Worm (Caenorhabditis elegans) whole organism, late embryonic: ENCODE results near the gene F35H12.5.

ENCODE experiments used
- C08G9.2 ChIP-seq: sonication (generic microtip); optimal IDR thresholded peaks from 2 replicates; lab custom pipeline; 2016; ENCODE audit warnings: mild to moderate bottlenecking, missing genetic modification characterization, moderate library complexity, missing compliant biosample characterization
- C38D4.7 ChIP-seq: fragments of 200-800 bp; sonication (Bioruptor generic); optimal IDR thresholded peaks from 2 replicates; lab custom pipeline; 2018; ENCODE audit warnings: mild to moderate bottlenecking, missing genetic modification characterization, moderate library complexity, missing compliant biosample characterization
- F13H6.1 ChIP-seq: sonication (generic microtip); optimal IDR thresholded peaks from 2 replicates; lab custom pipeline; 2016; ENCODE audit warnings: missing genetic modification characterization, missing compliant biosample characterization
- K02D7.2 ChIP-seq: sonication (generic microtip); optimal IDR thresholded peaks from 2 replicates; lab custom pipeline; 2017; ENCODE audit warnings: mild to moderate bottlenecking, missing genetic modification characterization, missing compliant biosample characterization
- K09A11.1 ChIP-seq: sonication (generic microtip); optimal IDR thresholded peaks from 2 replicates; lab custom pipeline; 2017; ENCODE audit warnings: antibody characterized with exemption, mild to moderate bottlenecking, missing genetic modification characterization, missing compliant biosample characterization; ENCODE audit not compliant: insufficient read depth
- T23F11.4 ChIP-seq: fragments of 200-800 bp; sonication (Bioruptor generic); optimal IDR thresholded peaks from 2 replicates; lab custom pipeline; 2018; ENCODE audit warnings: mild to moderate bottlenecking, missing genetic modification characterization, missing compliant biosample characterization
- ama-1 ChIP-seq: fragments of 150-350 bp; optimal IDR thresholded peaks from 2 replicates; lab custom pipeline; 2014
- ceh-14 ChIP-seq: sonication (generic microtip); optimal IDR thresholded peaks from 2 replicates; lab custom pipeline; 2016; ENCODE audit warnings: missing genotype, missing genetic modification characterization, missing compliant biosample characterization
- ceh-18 ChIP-seq: sonication (generic microtip); optimal IDR thresholded peaks from 2 replicates; lab custom pipeline; 2016; ENCODE audit warnings: missing genetic modification characterization, missing compliant biosample characterization
- ceh-19 ChIP-seq: fragments of 200-800 bp; sonication (Bioruptor generic); optimal IDR thresholded peaks from 2 replicates; lab custom pipeline; 2018; ENCODE audit warnings: mild to moderate bottlenecking, missing genetic modification characterization, missing compliant biosample characterization
- ceh-22 ChIP-seq: sonication (generic microtip); optimal IDR thresholded peaks from 2 replicates; lab custom pipeline; 2017; ENCODE audit warnings: missing biosample characterization, missing genetic modification characterization
- ceh-24 ChIP-seq: sonication (generic microtip); optimal IDR thresholded peaks from 2 replicates; lab custom pipeline; 2016; ENCODE audit warnings: mild to moderate bottlenecking, missing genetic modification characterization, missing compliant biosample characterization
- ceh-30 ChIP-seq: fragments of 150-350 bp; optimal IDR thresholded peaks from 2 replicates; lab custom pipeline; 2014; ENCODE audit warnings: missing biosample characterization, missing genetic modification characterization
- ceh-31 ChIP-seq: sonication (generic microtip); optimal IDR thresholded peaks from 2 replicates; lab custom pipeline; 2016; ENCODE audit warnings: missing genetic modification characterization, missing compliant biosample characterization
- ceh-34 ChIP-seq: sonication (generic microtip); optimal IDR thresholded peaks from 2 replicates; lab custom pipeline; 2016; ENCODE audit warnings: mild to moderate bottlenecking, missing genetic modification characterization, missing compliant biosample characterization
- ceh-45 ChIP-seq: fragments of 200-800 bp; sonication (Bioruptor generic); IDR thresholded peaks from 2 replicates; pipeline ENCODE4 v1.3.6; 2022; ENCODE audit warnings: missing genetic modification reagents, missing genetic modification characterization, missing compliant biosample characterization
- ceh-48 ChIP-seq: sonication (generic microtip); optimal IDR thresholded peaks from 2 replicates; lab custom pipeline; 2016; ENCODE audit warnings: missing genetic modification characterization, inconsistent platforms, missing compliant biosample characterization
- ceh-6 ChIP-seq: fragments of 200-800 bp; sonication (Bioruptor generic); optimal IDR thresholded peaks from 2 replicates; lab custom pipeline; 2018; ENCODE audit warnings: mild to moderate bottlenecking, missing genetic modification characterization, missing compliant biosample characterization
- dmd-4 ChIP-seq: sonication (generic microtip); optimal IDR thresholded peaks from 2 replicates; lab custom pipeline; 2016; ENCODE audit warnings: borderline replicate concordance, missing genetic modification characterization, missing compliant biosample characterization
- elt-4 ChIP-seq: sonication (generic microtip); optimal IDR thresholded peaks from 2 replicates; lab custom pipeline; 2016; ENCODE audit warnings: missing genetic modification characterization, missing compliant biosample characterization
- ets-4 ChIP-seq: sonication (generic microtip); optimal IDR thresholded peaks from 2 replicates; lab custom pipeline; 2016; ENCODE audit warnings: missing genetic modification characterization, missing compliant biosample characterization
- eyg-1 ChIP-seq: sonication (generic microtip); optimal IDR thresholded peaks from 2 replicates; lab custom pipeline; 2016; ENCODE audit warnings: missing genotype, missing genetic modification characterization, missing compliant biosample characterization
- hlh-15 ChIP-seq: sonication (generic microtip); optimal IDR thresholded peaks from 2 replicates; lab custom pipeline; 2016; ENCODE audit warnings: missing genetic modification characterization, missing compliant biosample characterization
- hlh-30 ChIP-seq: sonication (generic microtip); optimal IDR thresholded peaks from 2 replicates; lab custom pipeline; 2017; ENCODE audit warnings: antibody characterized with exemption, missing genetic modification characterization, missing compliant biosample characterization; ENCODE audit not compliant: insufficient read depth
- hlh-6 ChIP-seq: sonication (generic microtip); optimal IDR thresholded peaks from 2 replicates; lab custom pipeline; 2016; ENCODE audit warnings: missing genotype, missing genetic modification characterization, missing compliant biosample characterization
- lin-11 ChIP-seq: fragments of 200-800 bp; sonication (Bioruptor generic); optimal IDR thresholded peaks from 2 replicates; lab custom pipeline; 2018; ENCODE audit warnings: mild to moderate bottlenecking, missing genetic modification characterization, missing compliant biosample characterization
- mec-3 ChIP-seq: sonication (generic microtip); optimal IDR thresholded peaks from 2 replicates; lab custom pipeline; 2016; ENCODE audit warnings: borderline replicate concordance, missing genetic modification characterization, missing compliant biosample characterization
- nfya-1 ChIP-seq: sonication (generic microtip); optimal IDR thresholded peaks from 2 replicates; lab custom pipeline; 2017; ENCODE audit warnings: missing genetic modification characterization, mild to moderate bottlenecking, missing compliant biosample characterization, antibody characterized with exemption, moderate library complexity
- pag-3 ChIP-seq: sonication (generic microtip); optimal IDR thresholded peaks from 2 replicates; lab custom pipeline; 2016; ENCODE audit warnings: missing compliant biosample characterization, missing genetic modification characterization, borderline replicate concordance
- pat-9 ChIP-seq: fragments of 200-800 bp; sonication (Bioruptor generic); optimal IDR thresholded peaks from 2 replicates; lab custom pipeline; 2018; ENCODE audit warnings: mild to moderate bottlenecking, missing genetic modification characterization, moderate library complexity, missing compliant biosample characterization
- pha-2 ChIP-seq: sonication (generic microtip); optimal IDR thresholded peaks from 2 replicates; lab custom pipeline; 2017; ENCODE audit warnings: mild to moderate bottlenecking, missing genetic modification characterization, missing compliant biosample characterization
- ref-2 ChIP-seq: sonication (generic microtip); optimal IDR thresholded peaks from 2 replicates; lab custom pipeline; 2016; ENCODE audit warnings: missing genetic modification characterization, missing compliant biosample characterization
- rnt-1 ChIP-seq: sonication (generic microtip); optimal IDR thresholded peaks from 2 replicates; lab custom pipeline; 2016; ENCODE audit warnings: missing genetic modification characterization, missing compliant biosample characterization
- sdc-2 ChIP-seq: sonication (generic microtip); optimal IDR thresholded peaks from 2 replicates; lab custom pipeline; 2016; ENCODE audit warnings: missing genotype, missing genetic modification characterization, missing compliant biosample characterization
- sox-2 ChIP-seq: fragments of 200-800 bp; sonication (Bioruptor generic); IDR thresholded peaks from 2 replicates; pipeline ENCODE4 v1.3.6; 2022; ENCODE audit warnings: missing genetic modification reagents, missing genetic modification characterization, missing compliant biosample characterization
- sox-4 ChIP-seq: sonication (generic microtip); optimal IDR thresholded peaks from 2 replicates; lab custom pipeline; 2017; ENCODE audit warnings: mild to moderate bottlenecking, missing genetic modification characterization, inconsistent platforms, missing compliant biosample characterization
- tbx-2 ChIP-seq: sonication (generic microtip); optimal IDR thresholded peaks from 2 replicates; lab custom pipeline; 2016; ENCODE audit warnings: missing genetic modification characterization, missing compliant biosample characterization
- tbx-7 ChIP-seq: sonication (generic microtip); optimal IDR thresholded peaks from 2 replicates; lab custom pipeline; 2016; ENCODE audit warnings: missing genotype, missing genetic modification characterization, missing compliant biosample characterization
- ttx-3 ChIP-seq: sonication (generic microtip); optimal IDR thresholded peaks from 2 replicates; lab custom pipeline; 2016; ENCODE audit warnings: missing genetic modification reagents, missing genetic modification characterization, missing compliant biosample characterization
- unc-3 ChIP-seq, 2 experiments: fragments of 200-800 bp in 1 of 2; sonication (Bioruptor generic) in 1 of 2; sonication (generic microtip) in 1 of 2; conservative IDR thresholded peaks in 1 of 2; optimal IDR thresholded peaks in 1 of 2; 2 replicates each; pipeline versions ENCODE4 v1.3.6 to Lab custom; 2016 to 2022; ENCODE audit warnings: missing compliant biosample characterization in 2 of 2, missing genetic modification characterization in 2 of 2, missing genetic modification reagents in 1 of 2
- unc-55 ChIP-seq: sonication (generic microtip); optimal IDR thresholded peaks from 2 replicates; lab custom pipeline; 2017; ENCODE audit warnings: missing biosample characterization, missing genetic modification reagents, missing genetic modification characterization
- zip-5 ChIP-seq: sonication (generic microtip); optimal IDR thresholded peaks from 2 replicates; lab custom pipeline; 2016; ENCODE audit warnings: missing genetic modification characterization, missing compliant biosample characterization

Gene F35H12.5

ce11 chrX:871020-871419, 47.2 kb upstream of the F35H12.5 start, which contains the start of gene lgl-1 (continued):
- peak; percentile 73 for TF ChIP-seq tbx-2

ce11 chrX:871957-872715, 46.1 kb upstream of the F35H12.5 start, which contains the start of gene F56F10.1:
Gene F56F10.1, plus strand, starts transcription at chrX:872603.
- TF ChIP-seq K02D7.2 (tag; lab: Kevin White, UChicago) (no peak), ceh-19 (GFP tag; lab: Kevin White, UChicago) (no peak), T23F11.4 (GFP tag; lab: Kevin White, UChicago) (no peak), ama-1 (lab: Kevin White, UChicago) (no peak), sox-4 (tag; lab: Kevin White, UChicago) (no peak)

- TF ChIP-seq lin-11 (tag; lab: Kevin White, UChicago) (no peak), ttx-3 (tag; lab: Kevin White, UChicago) (no peak), F13H6.1 (no peak), sox-4 (tag; lab: Kevin White, UChicago) (no peak), C08G9.2 (tag; lab: Kevin White, UChicago) (no peak), C38D4.7 (GFP tag; lab: Kevin White, UChicago) (no peak), pat-9 (tag; lab: Kevin White, UChicago) (no peak), unc-55 (GFP tag; lab: Kevin White, UChicago) (no peak), sdc-2 (tag; lab: Kevin White, UChicago) (no peak), rnt-1 (tag; lab: Kevin White, UChicago) (no peak), ref-2 (tag; lab: Kevin White, UChicago) (no peak), nfya-1 (tag; lab: Kevin White, UChicago) (no peak), ceh-31 (tag; lab: Kevin White, UChicago) (no peak), elt-4 (tag; lab: Kevin White, UChicago) (no peak), tbx-7 (tag; lab: Kevin White, UChicago) (no peak), hlh-15 (tag; lab: Kevin White, UChicago) (no peak)
Measured at ce11 chrX:873634-874033, 44.6 kb upstream of the F35H12.5 start.

- peak; percentile 79 for TF ChIP-seq tbx-2
- peak; percentile 39 for TF ChIP-seq ceh-34 (tag; lab: Kevin White, UChicago)
- peak; percentile 43 for TF ChIP-seq ceh-18 (tag; lab: Kevin White, UChicago)
- TF ChIP-seq pag-3 (tag; lab: Kevin White, UChicago), result no peak
- no peak for TF ChIP-seq ceh-22 (tag; lab: Kevin White, UChicago)
- no peak for TF ChIP-seq ceh-30 (tag; lab: Kevin White, UChicago)
- TF ChIP-seq eyg-1, result no peak
- TF ChIP-seq ama-1 (lab: Kevin White, UChicago), result no peak
- TF ChIP-seq C38D4.7 (GFP tag; lab: Kevin White, UChicago), result no peak
- TF ChIP-seq pat-9 (tag; lab: Kevin White, UChicago), result no peak
- TF ChIP-seq pha-2, result no peak
- no peak for TF ChIP-seq hlh-6 (tag; lab: Kevin White, UChicago)
- TF ChIP-seq unc-55 (GFP tag; lab: Kevin White, UChicago), result peak; percentile 62
- peak; percentile 2 for TF ChIP-seq hlh-30 (tag; lab: Kevin White, UChicago)
- TF ChIP-seq ceh-24 (tag; lab: Kevin White, UChicago), result no peak
- TF ChIP-seq tbx-7 (tag; lab: Kevin White, UChicago), result no peak
- peak; percentile 8; the same call in 1 of the 2 replicates for TF ChIP-seq sox-2 (GFP tag; lab: Robert Waterston, UW)
- TF ChIP-seq ceh-48 (tag; lab: Kevin White, UChicago), result no peak
- TF ChIP-seq ceh-45 (GFP tag; lab: Robert Waterston, UW), result no peak
- peak; percentile 0 for TF ChIP-seq ets-4 (tag; lab: Kevin White, UChicago)
- no peak for TF ChIP-seq ceh-6 (GFP tag; lab: Kevin White, UChicago)
- no peak for TF ChIP-seq K02D7.2 (tag; lab: Kevin White, UChicago)
- TF ChIP-seq T23F11.4 (GFP tag; lab: Kevin White, UChicago), result no peak
- no peak for TF ChIP-seq K09A11.1 (tag; lab: Kevin White, UChicago)
- TF ChIP-seq dmd-4 (tag; lab: Kevin White, UChicago), result no peak
- TF ChIP-seq sdc-2 (tag; lab: Kevin White, UChicago), result peak; percentile 80
- no peak for TF ChIP-seq unc-3 (GFP tag; conservative IDR thresholded peaks at IDR 0.05; lab: Robert Waterston, UW)
- no peak for TF ChIP-seq unc-3 (tag; optimal IDR thresholded peaks at IDR 0.05; lab: Kevin White, UChicago)
- TF ChIP-seq rnt-1 (tag; lab: Kevin White, UChicago), result peak; percentile 61
- TF ChIP-seq ceh-14 (tag; lab: Kevin White, UChicago), result peak; percentile 30
- TF ChIP-seq zip-5 (tag; lab: Kevin White, UChicago), result no peak
- no peak for TF ChIP-seq mec-3
- TF ChIP-seq C08G9.2 (tag; lab: Kevin White, UChicago), result peak; percentile 6
Measured at ce11 chrX:876935-877334, 41.3 kb upstream of the F35H12.5 start, which contains the start of gene ZC13.1. Gene ZC13.1, plus strand, starts transcription at chrX:877239.
